Worm (Caenorhabditis elegans): ENCODE data around the gene C30E1.4.

The C30E1.4 gene

ce11 chrX:16929560-16930332, 6.0 kb downstream of the C30E1.4 start (continued):
- TF ChIP-seq dpff-1 (tag; optimal IDR thresholded peaks at IDR 0.05) (peak; percentile 68), lin-35 (GFP tag; optimal IDR thresholded peaks at IDR 0.05) (peak in 2 of 3 experiments; percentile 40 to 59), hrde-1 (tag; optimal IDR thresholded peaks at IDR 0.05; ENCODE audit: borderline replicate concordance) (no peak), ztf-22 (GFP tag; optimal IDR thresholded peaks at IDR 0.05) (peak; percentile 77), ztf-3 (GFP tag; optimal IDR thresholded peaks at IDR 0.05) (peak; percentile 83), nhr-27 (tag; optimal IDR thresholded peaks at IDR 0.05) (peak; percentile 66), ekl-4 (GFP tag; IDR thresholded peaks at IDR 0.05) (peak; percentile 97), cebp-1 (GFP tag; IDR thresholded peaks at IDR 0.05) (peak; percentile 100), cebp-1 (tag; optimal IDR thresholded peaks at IDR 0.05) (peak; percentile 100), ceh-58 (GFP tag; IDR thresholded peaks at IDR 0.05) (no peak), tbx-9 (tag; optimal IDR thresholded peaks at IDR 0.05; ENCODE audit: borderline replicate concordance) (no peak), nhr-90 (tag; optimal IDR thresholded peaks at IDR 0.05) (peak; percentile 63), nfyb-1 (GFP tag; IDR thresholded peaks at IDR 0.05) (peak; percentile 96), hlh-26 (GFP tag; conservative IDR thresholded peaks at IDR 0.05) (no peak), atf-7 (tag; optimal IDR thresholded peaks at IDR 0.05) (peak; percentile 97), ztf-26 (tag; optimal IDR thresholded peaks at IDR 0.05) (peak; percentile 97), nhr-80 (tag; optimal IDR thresholded peaks at IDR 0.05) (peak; percentile 91), ets-4 (GFP tag; optimal IDR thresholded peaks at IDR 0.05) (peak; percentile 32), bed-1 (GFP tag; IDR thresholded peaks at IDR 0.05) (0 out of 2 replicates have a peak, but pooled peaks have one; percentile 84), mcd-1 (GFP tag; IDR thresholded peaks at IDR 0.05) (peak; percentile 85), B0261.1 (tag; optimal IDR thresholded peaks at IDR 0.05) (peak; percentile 28), attf-3 (GFP tag; conservative IDR thresholded peaks at IDR 0.05) (0 out of 2 replicates have a peak, but pooled peaks have one; percentile 26), F55B11.4 (tag; optimal IDR thresholded peaks at IDR 0.05; ENCODE audit: borderline replicate concordance, insufficient read depth) (no peak), lin-26 (GFP tag; IDR thresholded peaks at IDR 0.05) (no peak; the same call in none of the 2 replicates), F39B2.1 (GFP tag; IDR thresholded peaks at IDR 0.05) (no peak), unc-130 (GFP tag; optimal IDR thresholded peaks at IDR 0.05) (no peak), mxl-1 (tag; optimal IDR thresholded peaks at IDR 0.05) (peak; percentile 49), snpc-4 (GFP tag; optimal IDR thresholded peaks at IDR 0.05) (peak; percentile 66), snpc-4 (tag; optimal IDR thresholded peaks at IDR 0.05) (peak; percentile 53 to 81 (median 66)), nhr-120 (GFP tag; IDR thresholded peaks at IDR 0.05) (no peak), let-526 (GFP tag; IDR thresholded peaks at IDR 0.05) (peak; percentile 91), pha-4 (tag; optimal IDR thresholded peaks at IDR 0.05) (peak; percentile 81), hmg-1.2 (GFP tag; IDR thresholded peaks at IDR 0.05) (peak; percentile 88), ceh-27 (GFP tag; optimal IDR thresholded peaks at IDR 0.05) (peak; percentile 97), madf-8 (GFP tag; conservative IDR thresholded peaks at IDR 0.05) (no peak), sdz-38 (tag; optimal IDR thresholded peaks at IDR 0.05) (no peak), rec-8 (tag; optimal IDR thresholded peaks at IDR 0.05) (no peak), chd-7 (tag; optimal IDR thresholded peaks at IDR 0.05) (peak; percentile 99), attf-6 (GFP tag; IDR thresholded peaks at IDR 0.05) (no peak), aptf-3 (GFP tag; IDR thresholded peaks at IDR 0.05) (peak; percentile 47; the same call in 1 of the 2 replicates), ZK185.1 (tag; optimal IDR thresholded peaks at IDR 0.05; ENCODE audit: poor library complexity, severe bottlenecking) (peak; percentile 73), B0336.3 (GFP tag; IDR thresholded peaks at IDR 0.05) (peak; percentile 93), egl-18 (GFP tag; IDR thresholded peaks at IDR 0.05) (no peak; the same call in 1 of the 2 replicates), madf-3 (GFP tag; IDR thresholded peaks at IDR 0.05) (peak; percentile 97), lsl-1 (GFP tag; optimal IDR thresholded peaks at IDR 0.05) (no peak), Y53F4B.3 (GFP tag; IDR thresholded peaks at IDR 0.05) (no peak), him-1 (tag; optimal IDR thresholded peaks at IDR 0.05) (no peak)
